Worm (Caenorhabditis elegans): ENCODE measurements around the gene pho-11.
A peak's percentile ranks its signal among the peaks of the same experiment; 100 is the strongest.

The pho-11 gene

DNA sequence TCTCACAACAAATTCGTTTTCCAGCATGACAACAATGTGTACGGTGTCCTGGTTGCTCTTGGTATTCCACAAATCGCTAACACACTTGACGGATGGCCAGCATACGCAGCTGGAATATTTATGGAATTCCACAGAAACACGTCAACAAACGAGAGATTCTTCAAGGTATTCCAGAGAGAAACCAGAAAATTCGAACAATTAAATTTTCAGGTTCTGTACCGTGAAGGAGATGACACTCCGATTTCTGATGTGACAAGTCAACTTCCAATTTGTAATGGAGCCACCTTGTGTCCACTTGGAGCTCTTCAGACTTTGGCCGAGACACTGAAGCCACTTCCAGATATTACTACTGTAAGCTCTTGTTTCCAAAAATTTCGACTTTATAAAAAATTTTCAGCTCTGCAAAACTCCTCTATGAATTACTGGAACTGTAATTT lies 2.3 kb downstream of the pho-11 start (continued):
- no peak for TF ChIP-seq ceh-82 (tag; optimal IDR thresholded peaks at IDR 0.05)
- TF ChIP-seq cey-2 (tag; optimal IDR thresholded peaks at IDR 0.05; ENCODE audit: borderline replicate concordance, insufficient read depth), result no peak

DNA sequence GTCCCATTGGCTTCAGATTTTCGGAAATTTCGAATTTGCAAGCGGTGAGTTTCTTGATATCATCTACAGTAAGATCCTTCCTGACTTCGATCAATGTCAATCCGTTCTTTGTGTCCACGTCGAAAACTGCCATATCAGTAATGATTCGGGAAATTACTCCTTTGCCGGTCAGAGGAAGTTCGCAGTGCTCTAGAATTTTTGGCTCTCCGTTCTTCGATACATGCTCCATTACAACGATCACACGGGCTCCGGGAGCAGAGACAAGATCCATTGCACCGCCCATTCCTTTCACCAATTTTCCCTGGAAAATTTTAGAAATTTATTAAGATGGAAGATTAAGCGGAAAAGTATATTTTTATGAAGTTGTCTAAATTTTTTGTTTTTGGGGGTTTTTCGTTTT lies 2.9 kb downstream of the pho-11 start:
- TF ChIP-seq mes-2 (tag; optimal IDR thresholded peaks at IDR 0.05; ENCODE audit: poor library complexity, severe bottlenecking), result peak; percentile 48
- peak; percentile 21; the same call in 1 of the 2 replicates for TF ChIP-seq snpc-1.2 (GFP tag; IDR thresholded peaks at IDR 0.05)
- no peak for TF ChIP-seq tra-1 (GFP tag; IDR thresholded peaks at IDR 0.05)
- TF ChIP-seq hlh-30 (tag; optimal IDR thresholded peaks at IDR 0.05; ENCODE audit: insufficient read depth), result no peak
- no peak for TF ChIP-seq nhr-11 (tag; optimal IDR thresholded peaks at IDR 0.05)
- peak; percentile 65 for TF ChIP-seq sdz-12 (GFP tag; optimal IDR thresholded peaks at IDR 0.05)
- no peak for TF ChIP-seq lin-15B (tag; optimal IDR thresholded peaks at IDR 0.05)
- peak; percentile 39 for TF ChIP-seq ama-1 (optimal IDR thresholded peaks at IDR 0.05)
- TF ChIP-seq mxl-2 (GFP tag; conservative IDR thresholded peaks at IDR 0.05), result no peak
- no peak for TF ChIP-seq zfp-2 (tag; optimal IDR thresholded peaks at IDR 0.05)
- TF ChIP-seq spr-3 (GFP tag; optimal IDR thresholded peaks at IDR 0.05), result no peak
- 0 out of 2 replicates have a peak, but pooled peaks have one; percentile 32 for TF ChIP-seq php-3 (GFP tag; IDR thresholded peaks at IDR 0.05)
- peak; percentile 6; the same call in 1 of the 2 replicates for TF ChIP-seq mdt-29 (GFP tag; IDR thresholded peaks at IDR 0.05)
- no peak for TF ChIP-seq unc-130 (GFP tag; optimal IDR thresholded peaks at IDR 0.05)
- 0 out of 2 replicates have a peak, but pooled peaks have one; percentile 24 for TF ChIP-seq ctbp-1 (GFP tag; IDR thresholded peaks at IDR 0.05)
- TF ChIP-seq F26F4.8 (GFP tag; conservative IDR thresholded peaks at IDR 0.05), result no peak
- no peak for TF ChIP-seq ces-1 (GFP tag; optimal IDR thresholded peaks at IDR 0.05)
- 0 out of 2 replicates have a peak, but pooled peaks have one; percentile 38 for TF ChIP-seq Y48G9A.11 (GFP tag; IDR thresholded peaks at IDR 0.05)
- TF ChIP-seq egl-27 (tag; optimal IDR thresholded peaks at IDR 0.05), result no peak
- TF ChIP-seq nhr-111 (GFP tag; optimal IDR thresholded peaks at IDR 0.05), result peak; percentile 58
- peak; percentile 58; the same call in 1 of the 2 replicates for TF ChIP-seq egl-43 (GFP tag; IDR thresholded peaks at IDR 0.05)
- TF ChIP-seq dve-1 (tag; optimal IDR thresholded peaks at IDR 0.05; ENCODE audit: insufficient read depth), result no peak
- 0 out of 2 replicates have a peak, but pooled peaks have one; percentile 25 for TF ChIP-seq D1046.2 (GFP tag; IDR thresholded peaks at IDR 0.05)
- no peak for TF ChIP-seq daf-12 (tag; optimal IDR thresholded peaks at IDR 0.05)
- no peak for TF ChIP-seq zag-1 (tag; optimal IDR thresholded peaks at IDR 0.05)
- TF ChIP-seq lin-1 (GFP tag; IDR thresholded peaks at IDR 0.05), result no peak
- peak; percentile 12 for TF ChIP-seq aha-1 (tag)
- TF ChIP-seq fkh-10 (GFP tag; optimal IDR thresholded peaks at IDR 0.05), result no peak
- TF ChIP-seq attf-4 (tag; optimal IDR thresholded peaks at IDR 0.05), result no peak
- 0 out of 4 replicates have a peak, but pooled peaks of 1 of the 2 experiments have one; percentile 36 for TF ChIP-seq madf-5 (GFP tag; IDR thresholded peaks at IDR 0.05)
- TF ChIP-seq lin-29 (GFP tag; IDR thresholded peaks at IDR 0.05), result 0 out of 2 replicates have a peak, but pooled peaks have one; percentile 38
- no peak for TF ChIP-seq ztf-11 (tag; optimal IDR thresholded peaks at IDR 0.05)
- 0 out of 2 replicates have a peak, but pooled peaks have one; percentile 32 for TF ChIP-seq arid-1 (GFP tag; conservative IDR thresholded peaks at IDR 0.05)
- TF ChIP-seq nhr-102 (tag; optimal IDR thresholded peaks at IDR 0.05), result no peak
- TF ChIP-seq daf-16 (GFP tag; optimal IDR thresholded peaks at IDR 0.05), result no peak
- peak; percentile 14 for TF ChIP-seq daf-16 (tag; optimal IDR thresholded peaks at IDR 0.05)
- TF ChIP-seq T20F7.1 (GFP tag; optimal IDR thresholded peaks at IDR 0.05), result no peak
- no peak for TF ChIP-seq Y105C5A.15 (GFP tag; IDR thresholded peaks at IDR 0.05)
- TF ChIP-seq nhr-76 (tag; optimal IDR thresholded peaks at IDR 0.05), result no peak
- TF ChIP-seq dmd-8 (GFP tag; IDR thresholded peaks at IDR 0.05), result no peak
- TF ChIP-seq ZK337.2 (GFP tag; IDR thresholded peaks at IDR 0.05), result 0 out of 2 replicates have a peak, but pooled peaks have one; percentile 15
- no peak for TF ChIP-seq fos-1 (tag; optimal IDR thresholded peaks at IDR 0.05)
- peak; percentile 8 for TF ChIP-seq duxl-1 (tag; optimal IDR thresholded peaks at IDR 0.05; ENCODE audit: poor library complexity)
- TF ChIP-seq lim-7 (GFP tag; IDR thresholded peaks at IDR 0.05), result 0 out of 2 replicates have a peak, but pooled peaks have one; percentile 61
- no peak for TF ChIP-seq lin-39 (tag; optimal IDR thresholded peaks at IDR 0.05)
- no peak for TF ChIP-seq Y75B8A.6 (GFP tag; IDR thresholded peaks at IDR 0.05)
- no peak for TF ChIP-seq vab-7 (GFP tag; IDR thresholded peaks at IDR 0.05)

Measured in whole organism, L4 larva.